Worm (Caenorhabditis elegans) whole organism, midembryonic: Measurements from ENCODE around the gene C14B1.2.

Experiments
- cog-1 ChIP-seq: sonication (generic microtip); optimal IDR thresholded peaks from 2 replicates; lab custom pipeline; 2016; ENCODE audit warnings: missing genetic modification characterization, missing compliant biosample characterization
- flt-1 ChIP-seq: fragments of 200-800 bp; sonication (Bioruptor generic); IDR thresholded peaks from 2 replicates; pipeline ENCODE4 v1.3.6; 2022; ENCODE audit warnings: missing genetic modification characterization, missing compliant biosample characterization
- klf-2 ChIP-seq: fragments of 200-800 bp; sonication (Bioruptor generic); conservative IDR thresholded peaks from 2 replicates; pipeline ENCODE4 v1.3.6; 2022; ENCODE audit warnings: missing genetic modification reagents, missing genetic modification characterization, missing compliant biosample characterization
- ref-1 ChIP-seq: fragments of 200-800 bp; sonication (Bioruptor generic); conservative IDR thresholded peaks from 2 replicates; pipeline ENCODE4 v1.3.6; 2022; ENCODE audit warnings: missing genetic modification reagents, missing genetic modification characterization, missing compliant biosample characterization
- tab-1 ChIP-seq: fragments of 200-800 bp; sonication (Bioruptor generic); IDR thresholded peaks from 2 replicates; pipeline ENCODE4 v1.3.6; 2022; ENCODE audit warnings: missing genetic modification characterization, missing compliant biosample characterization
- ztf-29 ChIP-seq: fragments of 200-800 bp; sonication (Bioruptor generic); IDR thresholded peaks from 2 replicates; pipeline ENCODE4 v1.3.6; 2022; ENCODE audit warnings: missing genetic modification reagents, missing genetic modification characterization, missing compliant biosample characterization

- TF ChIP-seq cog-1 (no peak), ztf-29 (GFP tag; lab: Robert Waterston, UW) (no peak), tab-1 (GFP tag; lab: Robert Waterston, UW) (no peak), flt-1 (no peak), ref-1 (GFP tag; lab: Robert Waterston, UW) (no peak), klf-2 (GFP tag; lab: Robert Waterston, UW) (no peak)
Measured at ce11 chrIII:3736302-3736701, 34.2 kb downstream of the C14B1.2 start, which contains the start of gene F34D10.4.
